Fruit fly (Drosophila melanogaster) whole organism, adult: ENCODE results near the gene CG7530.
A peak's percentile ranks its signal among the peaks of the same experiment; 100 is the strongest.

Experiments used
- CG11617 ChIP-seq: fragments of 200-800 bp; sonication (Bioruptor generic); optimal IDR thresholded peaks from 2 replicates; lab custom pipeline; 2017; ENCODE audit warnings: mild to moderate bottlenecking, missing biosample characterization, missing genetic modification reagents, missing genetic modification characterization
- CG12768 ChIP-seq: fragments of 200-800 bp; sonication (Bioruptor generic); optimal IDR thresholded peaks from 2 replicates; lab custom pipeline; 2017; ENCODE audit warnings: missing biosample characterization, missing genetic modification characterization, mild to moderate bottlenecking, moderate library complexity, missing genetic modification reagents
- CG14711 ChIP-seq: fragments of 200-800 bp; sonication (Bioruptor generic); optimal IDR thresholded peaks from 2 replicates; lab custom pipeline; 2018; ENCODE audit warnings: missing biosample characterization, mild to moderate bottlenecking, missing genetic modification characterization, moderate library complexity
- CG1620 ChIP-seq: fragments of 200-800 bp; sonication (Bioruptor generic); optimal IDR thresholded peaks from 2 replicates; lab custom pipeline; 2016; ENCODE audit warnings: missing biosample characterization, missing genetic modification characterization
- CG33017 ChIP-seq: fragments of 200-800 bp; sonication (Bioruptor generic); optimal IDR thresholded peaks from 2 replicates; lab custom pipeline; 2018; ENCODE audit warnings: missing biosample characterization, mild to moderate bottlenecking, missing genetic modification characterization, moderate library complexity
- CG5204 ChIP-seq: fragments of 200-800 bp; sonication (Bioruptor generic); optimal IDR thresholded peaks from 2 replicates; lab custom pipeline; 2016; ENCODE audit warnings: missing biosample characterization, missing genetic modification characterization
- CG7045 ChIP-seq: fragments of 200-800 bp; sonication (Bioruptor generic); optimal IDR thresholded peaks from 2 replicates; lab custom pipeline; 2017; ENCODE audit warnings: missing biosample characterization, mild to moderate bottlenecking, missing genetic modification characterization
- CG7101 ChIP-seq: fragments of 200-800 bp; sonication (Bioruptor generic); optimal IDR thresholded peaks from 2 replicates; lab custom pipeline; 2018; ENCODE audit warnings: missing biosample characterization, mild to moderate bottlenecking, missing genetic modification characterization, moderate library complexity
- Clk ChIP-seq: fragments of 200-800 bp; sonication (Bioruptor generic); optimal IDR thresholded peaks from 2 replicates; lab custom pipeline; 2017; ENCODE audit warnings: missing biosample characterization, missing genetic modification characterization
- Crg-1 ChIP-seq: fragments of 200-800 bp; sonication (Bioruptor generic); optimal IDR thresholded peaks from 2 replicates; lab custom pipeline; 2016; ENCODE audit warnings: missing biosample characterization, missing genetic modification characterization
- Hr96 ChIP-seq: fragments of 200-800 bp; sonication (Bioruptor generic); optimal IDR thresholded peaks from 2 replicates; lab custom pipeline; 2016; ENCODE audit warnings: missing biosample characterization, missing genetic modification characterization
- Mnt ChIP-seq: fragments of 200-800 bp; sonication (Bioruptor generic); optimal IDR thresholded peaks from 2 replicates; lab custom pipeline; 2016; ENCODE audit warnings: missing biosample characterization, mild to moderate bottlenecking, missing genetic modification characterization
- bab1 ChIP-seq: fragments of 200-800 bp; sonication (Bioruptor generic); optimal IDR thresholded peaks from 3 replicates; lab custom pipeline; 2019; ENCODE audit warnings: missing biosample characterization, mild to moderate bottlenecking, missing genetic modification characterization, moderate library complexity
- cic ChIP-seq: fragments of 200-800 bp; sonication (Bioruptor generic); optimal IDR thresholded peaks from 2 replicates; lab custom pipeline; 2017; ENCODE audit warnings: missing biosample characterization, mild to moderate bottlenecking, missing genetic modification characterization, moderate library complexity
- cnc ChIP-seq, 2 experiments: fragments of >200 bp; optimal IDR thresholded peaks; 2 replicates each; lab custom pipeline; 2017
- kay ChIP-seq: fragments of 200-800 bp; sonication (Bioruptor generic); peaks from one replicate; lab custom pipeline; 2016; ENCODE audit warnings: missing biosample characterization, missing genetic modification characterization, borderline replicate concordance
- ovo ChIP-seq: fragments of 200-800 bp; sonication (Bioruptor generic); optimal IDR thresholded peaks from 2 replicates; lab custom pipeline; 2016; ENCODE audit warnings: missing biosample characterization, missing genetic modification characterization
- pad ChIP-seq: fragments of 200-800 bp; sonication (Bioruptor generic); optimal IDR thresholded peaks from 3 replicates; lab custom pipeline; 2017; ENCODE audit warnings: missing biosample characterization, missing genetic modification characterization, mild to moderate bottlenecking, moderate library complexity, missing genetic modification reagents
- tj ChIP-seq: fragments of 200-800 bp; sonication (Bioruptor generic); optimal IDR thresholded peaks from 3 replicates; lab custom pipeline; 2017; ENCODE audit warnings: missing biosample characterization, mild to moderate bottlenecking, missing genetic modification characterization, moderate library complexity
- toe ChIP-seq: fragments of 200-800 bp; sonication (Bioruptor generic); optimal IDR thresholded peaks from 2 replicates; lab custom pipeline; 2016; ENCODE audit warnings: missing biosample characterization, missing genetic modification characterization

The CG7530 gene

DNA sequence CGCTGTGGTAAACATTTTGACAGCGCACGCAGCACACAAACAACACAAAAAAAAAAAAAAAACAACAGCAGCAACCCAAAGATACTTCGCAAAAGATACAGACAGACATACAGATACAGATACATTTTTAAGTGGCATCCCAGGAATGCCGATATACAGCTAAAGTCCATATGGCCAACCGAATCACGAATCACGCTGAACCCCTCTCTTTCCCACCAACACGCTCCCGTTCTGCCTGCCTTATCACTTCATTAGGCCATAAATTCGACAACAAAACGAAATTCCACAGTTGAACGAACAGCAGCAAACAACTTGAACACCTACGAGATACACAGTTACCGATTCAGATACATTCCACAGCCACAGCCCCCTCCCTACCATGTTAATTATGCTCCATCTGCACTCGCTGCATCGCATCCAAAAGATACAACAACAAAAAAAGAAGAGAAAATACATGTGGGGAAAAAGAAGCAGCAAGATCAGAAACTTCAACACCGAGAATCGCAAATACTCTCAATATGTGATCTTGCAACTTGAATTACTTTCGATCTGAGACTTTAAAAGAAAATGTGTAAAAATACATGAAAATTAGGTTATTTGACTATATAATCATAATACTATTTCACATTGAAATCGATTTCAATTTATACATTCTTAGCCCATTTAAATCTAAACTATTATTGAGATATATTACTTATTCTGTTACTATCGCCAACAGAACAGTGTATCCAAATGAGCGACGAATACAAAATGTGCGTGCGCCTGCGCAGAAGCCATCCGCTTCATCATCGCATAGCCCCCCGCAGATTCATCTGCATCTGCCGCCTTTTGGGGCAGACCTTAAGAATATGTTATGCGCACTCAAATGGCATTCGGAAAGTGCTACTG is 14.9 kb downstream of the CG7530 start:
- TF ChIP-seq CG12768 = no peak
- no peak for TF ChIP-seq CG7045 (GFP tag; lab: Kevin White, UChicago)
- TF ChIP-seq kay (GFP tag; lab: Kevin White, UChicago) = no peak
- no peak for TF ChIP-seq CG1620 (GFP tag; lab: Kevin White, UChicago)
- no peak for TF ChIP-seq Crg-1
- TF ChIP-seq CG5204 (GFP tag; lab: Kevin White, UChicago) = no peak
- TF ChIP-seq CG33017 (tag; lab: Kevin White, UChicago) = no peak

DNA sequence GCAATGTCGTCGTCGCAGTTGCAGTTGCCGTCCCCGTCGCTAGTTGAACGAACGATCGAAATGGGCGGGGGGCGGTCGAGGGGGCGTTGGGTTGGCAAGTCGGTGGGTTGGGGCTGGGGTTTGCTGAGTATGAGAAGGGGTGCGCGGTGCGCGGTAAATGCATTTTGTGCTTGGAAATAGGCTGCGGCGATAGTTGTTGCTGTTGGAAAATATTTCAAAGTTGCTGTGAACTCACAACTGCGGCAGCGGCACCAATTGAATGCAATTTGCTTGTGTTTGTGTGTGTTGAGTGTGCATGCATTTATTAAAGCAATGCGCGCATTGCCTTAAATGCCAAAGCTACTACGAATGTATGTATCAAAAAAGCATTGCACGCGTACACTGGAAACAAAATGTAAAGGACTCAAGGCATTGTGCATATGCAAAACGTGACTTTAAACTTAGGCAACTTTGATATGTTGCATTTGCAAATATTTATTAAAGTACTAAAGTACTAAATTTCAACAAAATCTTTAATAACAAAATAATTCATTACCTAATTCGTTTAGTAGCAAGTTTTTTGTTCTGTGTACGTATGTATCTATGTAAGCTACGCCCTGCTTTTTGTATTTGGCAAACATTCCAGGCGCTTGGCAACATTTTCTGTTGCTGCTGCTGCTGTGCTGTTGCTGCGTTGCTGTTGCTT is 16.3 kb downstream of the CG7530 start:
- TF ChIP-seq CG5204 (GFP tag; lab: Kevin White, UChicago) = no peak
- TF ChIP-seq CG7045 (GFP tag; lab: Kevin White, UChicago) = no peak
- peak; percentile 13 for TF ChIP-seq tj (GFP tag; lab: Kevin White, UChicago)
- no peak for TF ChIP-seq CG33017 (tag; lab: Kevin White, UChicago)
- no peak for TF ChIP-seq Hr96 (GFP tag; lab: Kevin White, UChicago)
- no peak for TF ChIP-seq CG11617 (GFP tag; lab: Kevin White, UChicago)
- no peak for TF ChIP-seq Crg-1
- no peak for TF ChIP-seq cnc (optimal IDR thresholded peaks at IDR 0.05; lab: Kevin White, UChicago)
- TF ChIP-seq CG1620 (GFP tag; lab: Kevin White, UChicago) = no peak
- TF ChIP-seq CG14711 (tag; lab: Kevin White, UChicago) = no peak
- no peak for TF ChIP-seq ovo
- no peak for TF ChIP-seq pad (GFP tag; lab: Kevin White, UChicago)
- TF ChIP-seq CG7101 (tag; lab: Kevin White, UChicago) = peak; percentile 29
- no peak for TF ChIP-seq Clk (GFP tag; lab: Kevin White, UChicago)
- no peak for TF ChIP-seq bab1
- no peak for TF ChIP-seq cic (GFP tag; lab: Kevin White, UChicago)
- no peak for TF ChIP-seq kay (GFP tag; lab: Kevin White, UChicago)
- no peak for TF ChIP-seq Mnt (GFP tag; lab: Kevin White, UChicago)
- TF ChIP-seq CG12768 = peak; percentile 46
- TF ChIP-seq toe (GFP tag; lab: Kevin White, UChicago) = no peak

DNA sequence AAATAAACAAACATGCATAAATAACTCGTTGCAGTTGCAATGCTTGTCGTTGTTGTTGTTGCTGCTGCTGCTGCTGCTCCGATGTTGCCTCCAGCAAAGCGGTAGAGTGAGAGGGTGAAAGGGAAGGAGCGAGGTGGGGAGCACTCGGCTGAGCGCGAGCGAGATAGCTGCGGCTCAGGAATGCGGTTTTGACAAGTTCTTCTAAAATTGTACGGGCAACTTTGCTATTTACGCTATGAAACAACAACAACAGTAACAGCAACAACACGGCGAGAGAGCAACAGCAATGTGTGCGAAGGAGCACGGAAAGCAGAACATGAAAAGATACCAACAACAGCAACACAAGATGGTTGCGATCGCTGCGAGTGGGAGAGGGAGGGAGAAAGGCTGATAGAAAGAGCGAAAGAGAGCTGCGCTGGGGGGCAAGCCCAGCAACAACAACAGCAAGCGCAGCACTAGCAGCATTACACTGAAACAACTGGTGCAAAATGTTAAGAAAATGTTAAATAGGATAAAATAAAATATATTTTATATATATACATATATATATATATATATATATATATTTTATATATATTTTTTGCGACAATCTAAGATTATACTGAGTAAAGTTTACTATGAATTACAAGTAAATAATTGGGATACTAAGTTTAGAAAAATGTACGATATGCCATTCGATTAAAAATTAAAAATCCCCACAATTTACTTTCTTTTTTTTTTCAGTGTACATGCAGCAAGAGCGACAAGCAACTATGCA is 17.0 kb downstream of the CG7530 start:
- TF ChIP-seq toe (GFP tag; lab: Kevin White, UChicago) (no peak), Hr96 (GFP tag; lab: Kevin White, UChicago) (no peak), Crg-1 (no peak), tj (GFP tag; lab: Kevin White, UChicago) (peak; percentile 50), cnc (optimal IDR thresholded peaks at IDR 0.05; lab: Kevin White, UChicago) (no peak), pad (GFP tag; lab: Kevin White, UChicago) (no peak), kay (GFP tag; lab: Kevin White, UChicago) (no peak), CG14711 (tag; lab: Kevin White, UChicago) (peak; percentile 13), CG11617 (GFP tag; lab: Kevin White, UChicago) (no peak), ovo (no peak), CG7045 (GFP tag; lab: Kevin White, UChicago) (peak; percentile 40), CG12768 (no peak), bab1 (no peak), Clk (GFP tag; lab: Kevin White, UChicago) (no peak), CG5204 (GFP tag; lab: Kevin White, UChicago) (no peak), CG7101 (tag; lab: Kevin White, UChicago) (peak; percentile 31), cic (GFP tag; lab: Kevin White, UChicago) (no peak), CG33017 (tag; lab: Kevin White, UChicago) (peak; percentile 22), Mnt (GFP tag; lab: Kevin White, UChicago) (no peak), CG1620 (GFP tag; lab: Kevin White, UChicago) (no peak)

DNA sequence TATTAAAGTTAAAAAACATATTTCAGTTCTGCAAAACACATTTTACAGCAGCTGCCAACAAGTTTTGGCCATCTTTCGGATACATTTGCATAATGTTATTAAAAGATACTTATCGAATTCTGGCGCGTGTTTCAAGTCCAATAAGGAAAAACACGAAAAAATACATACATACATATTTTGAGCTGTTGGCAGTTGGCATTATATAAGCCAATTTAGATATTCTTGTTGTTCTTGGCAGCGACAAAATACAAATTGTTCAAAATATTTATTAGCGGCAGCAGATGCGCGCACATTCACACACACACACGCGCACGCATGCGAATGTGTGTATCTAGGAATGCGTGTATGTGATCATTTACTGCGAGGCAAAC is 17.5 kb downstream of the CG7530 start:
- TF ChIP-seq CG33017 (tag; lab: Kevin White, UChicago) (no peak), cnc (optimal IDR thresholded peaks at IDR 0.05; lab: Kevin White, UChicago) (no peak), kay (GFP tag; lab: Kevin White, UChicago) (no peak), ovo (no peak), CG7045 (GFP tag; lab: Kevin White, UChicago) (no peak), CG1620 (GFP tag; lab: Kevin White, UChicago) (no peak), CG5204 (GFP tag; lab: Kevin White, UChicago) (no peak), Hr96 (GFP tag; lab: Kevin White, UChicago) (no peak), CG11617 (GFP tag; lab: Kevin White, UChicago) (no peak), CG14711 (tag; lab: Kevin White, UChicago) (no peak), bab1 (no peak), tj (GFP tag; lab: Kevin White, UChicago) (no peak), Crg-1 (no peak), CG7101 (tag; lab: Kevin White, UChicago) (no peak), toe (GFP tag; lab: Kevin White, UChicago) (no peak), Mnt (GFP tag; lab: Kevin White, UChicago) (no peak), Clk (GFP tag; lab: Kevin White, UChicago) (no peak), CG12768 (no peak)
